Worm (Caenorhabditis elegans): ENCODE results near the gene exos-7.

The exos-7 gene

ce11 chrV:20866406-20866805 lies 27.7 kb downstream of the exos-7 start:
- no peak for TF ChIP-seq ceh-30 (tag; optimal IDR thresholded peaks at IDR 0.05)
- TF ChIP-seq unc-42 (tag; optimal IDR thresholded peaks at IDR 0.05): no peak
- no peak for TF ChIP-seq ceh-19 (GFP tag; optimal IDR thresholded peaks at IDR 0.05)
- no peak for TF ChIP-seq ama-1 (optimal IDR thresholded peaks at IDR 0.05)
- TF ChIP-seq C08G9.2 (tag; optimal IDR thresholded peaks at IDR 0.05): no peak

ce11 chrV:20868329-20868728 lies 29.7 kb downstream of the exos-7 start, which contains the start of gene F31D4.8:
Gene F31D4.8 (minus strand): TSS chrV:20868429.
- TF ChIP-seq tbx-2 (tag; optimal IDR thresholded peaks at IDR 0.05) (no peak), elt-4 (tag; optimal IDR thresholded peaks at IDR 0.05) (no peak), ceh-6 (GFP tag; optimal IDR thresholded peaks at IDR 0.05) (no peak), eyg-1 (tag; optimal IDR thresholded peaks at IDR 0.05) (no peak)

- TF ChIP-seq fax-1 (tag; optimal IDR thresholded peaks at IDR 0.05) (no peak), syd-9 (tag; optimal IDR thresholded peaks at IDR 0.05) (no peak), lin-11 (tag; optimal IDR thresholded peaks at IDR 0.05) (no peak), ceh-45 (GFP tag; IDR thresholded peaks at IDR 0.05) (no peak), dmd-4 (tag; optimal IDR thresholded peaks at IDR 0.05; ENCODE audit: borderline replicate concordance) (no peak), unc-3 (GFP tag; conservative IDR thresholded peaks at IDR 0.05) (no peak), unc-3 (tag; optimal IDR thresholded peaks at IDR 0.05) (no peak), ceh-24 (tag; optimal IDR thresholded peaks at IDR 0.05) (no peak), ceh-34 (tag; optimal IDR thresholded peaks at IDR 0.05) (no peak), pha-2 (tag; optimal IDR thresholded peaks at IDR 0.05) (no peak), che-1 (tag; optimal IDR thresholded peaks at IDR 0.05) (no peak), hlh-8 (tag; optimal IDR thresholded peaks at IDR 0.05) (no peak), elt-4 (tag; optimal IDR thresholded peaks at IDR 0.05) (no peak), hlh-30 (tag; optimal IDR thresholded peaks at IDR 0.05; ENCODE audit: insufficient read depth) (no peak), pqm-1 (tag; optimal IDR thresholded peaks at IDR 0.05) (no peak), npax-4 (tag; optimal IDR thresholded peaks at IDR 0.05) (no peak), ceh-22 (tag; optimal IDR thresholded peaks at IDR 0.05) (no peak), ceh-6 (GFP tag; optimal IDR thresholded peaks at IDR 0.05) (no peak)
Measured at ce11 chrV:20870633-20871032, 32.0 kb downstream of the exos-7 start.

- no peak for TF ChIP-seq tbx-7 (tag; optimal IDR thresholded peaks at IDR 0.05)
- no peak for TF ChIP-seq hlh-15 (tag; optimal IDR thresholded peaks at IDR 0.05)
- no peak for TF ChIP-seq C08G9.2 (tag; optimal IDR thresholded peaks at IDR 0.05)
- no peak for TF ChIP-seq pha-2 (tag; optimal IDR thresholded peaks at IDR 0.05)
- no peak for TF ChIP-seq hlh-13 (GFP tag; optimal IDR thresholded peaks at IDR 0.05)
Measured at ce11 chrV:20871194-20871593, 32.5 kb downstream of the exos-7 start.

ce11 chrV:20873144-20873543 lies 34.5 kb downstream of the exos-7 start:
- TF ChIP-seq sox-4 (tag; optimal IDR thresholded peaks at IDR 0.05) (no peak), ceh-31 (tag; optimal IDR thresholded peaks at IDR 0.05) (peak; percentile 2), nhr-11 (tag; optimal IDR thresholded peaks at IDR 0.05) (no peak), pat-9 (tag; optimal IDR thresholded peaks at IDR 0.05) (no peak), pqm-1 (tag; optimal IDR thresholded peaks at IDR 0.05) (no peak), unc-42 (tag; optimal IDR thresholded peaks at IDR 0.05) (peak; percentile 99)

ce11 chrV:20875324-20875723 lies 36.7 kb downstream of the exos-7 start:
- TF ChIP-seq che-1 (tag; optimal IDR thresholded peaks at IDR 0.05) (no peak), T23F11.4 (GFP tag; optimal IDR thresholded peaks at IDR 0.05) (no peak), hlh-8 (tag; optimal IDR thresholded peaks at IDR 0.05) (no peak), sox-2 (GFP tag; IDR thresholded peaks at IDR 0.05) (no peak), ceh-2 (tag; optimal IDR thresholded peaks at IDR 0.05) (no peak), K02D7.2 (tag; optimal IDR thresholded peaks at IDR 0.05) (no peak), ceh-9 (tag; optimal IDR thresholded peaks at IDR 0.05) (no peak), unc-3 (GFP tag; conservative IDR thresholded peaks at IDR 0.05) (no peak), unc-3 (tag; optimal IDR thresholded peaks at IDR 0.05) (no peak), ceh-34 (tag; optimal IDR thresholded peaks at IDR 0.05) (no peak), C38D4.7 (GFP tag; optimal IDR thresholded peaks at IDR 0.05) (no peak), pag-3 (tag; optimal IDR thresholded peaks at IDR 0.05; ENCODE audit: borderline replicate concordance) (no peak), hlh-13 (GFP tag; optimal IDR thresholded peaks at IDR 0.05) (no peak), nhr-11 (tag; optimal IDR thresholded peaks at IDR 0.05) (no peak), pha-2 (tag; optimal IDR thresholded peaks at IDR 0.05) (no peak), mec-3 (tag; optimal IDR thresholded peaks at IDR 0.05; ENCODE audit: borderline replicate concordance) (no peak), pax-1 (tag; optimal IDR thresholded peaks at IDR 0.05) (no peak), ets-4 (tag; optimal IDR thresholded peaks at IDR 0.05) (no peak)
